Fruit fly (Drosophila melanogaster) whole organism, embryonic: ENCODE results near the gene Atac2.

Experiments used
- Adf1 ChIP-seq: fragments of 200-800 bp; sonication (Bioruptor generic); IDR thresholded peaks from 2 replicates; pipeline ENCODE4 v1.3.6; 2022; ENCODE audit warnings: missing biosample characterization, missing genetic modification characterization
- Aef1 ChIP-seq: fragments of 200-800 bp; sonication (Bioruptor generic); IDR thresholded peaks from 3 replicates; pipeline ENCODE4 v1.3.6; 2022; ENCODE audit warnings: missing biosample characterization, missing genetic modification characterization
- Antp ChIP-seq: fragments of 200-800 bp; sonication (Bioruptor generic); optimal IDR thresholded peaks from 3 replicates; lab custom pipeline; 2016; ENCODE audit warnings: missing biosample characterization, missing genetic modification characterization
- CG10274 ChIP-seq: fragments of 200-800 bp; sonication (Bioruptor generic); optimal IDR thresholded peaks from 3 replicates; lab custom pipeline; 2017; ENCODE audit warnings: missing biosample characterization, mild to moderate bottlenecking, missing genetic modification characterization
- CG11398 ChIP-seq: fragments of 200-800 bp; sonication (Bioruptor generic); optimal IDR thresholded peaks from 2 replicates; lab custom pipeline; 2016; ENCODE audit warnings: missing biosample characterization, missing genetic modification characterization
- CG11504 ChIP-seq: fragments of 200-800 bp; sonication (Bioruptor generic); optimal IDR thresholded peaks from 3 replicates; lab custom pipeline; 2019; ENCODE audit warnings: missing biosample characterization, mild to moderate bottlenecking, missing genetic modification characterization, moderate library complexity
- CG12155 ChIP-seq: fragments of 200-800 bp; sonication (Bioruptor generic); optimal IDR thresholded peaks from 3 replicates; lab custom pipeline; 2016; ENCODE audit warnings: missing biosample characterization, missing genetic modification characterization
- CG12299 ChIP-seq: fragments of 200-800 bp; sonication (Bioruptor generic); optimal IDR thresholded peaks from 2 replicates; lab custom pipeline; 2018; ENCODE audit warnings: missing biosample characterization, mild to moderate bottlenecking, missing genetic modification characterization
- CG13894 ChIP-seq: fragments of 200-800 bp; sonication (Bioruptor generic); optimal IDR thresholded peaks from 3 replicates; lab custom pipeline; 2018; ENCODE audit warnings: missing biosample characterization, mild to moderate bottlenecking, missing genetic modification characterization, moderate library complexity
- CG17186 ChIP-seq: fragments of 200-800 bp; sonication (Bioruptor generic); optimal IDR thresholded peaks from 3 replicates; lab custom pipeline; 2017; ENCODE audit warnings: missing biosample characterization, missing genetic modification reagents, missing genetic modification characterization
- CG17385 ChIP-seq: fragments of 200-800 bp; sonication (Bioruptor generic); optimal IDR thresholded peaks from 3 replicates; lab custom pipeline; 2018; ENCODE audit warnings: missing biosample characterization, mild to moderate bottlenecking, missing genetic modification characterization
- CG17912 ChIP-seq: fragments of 200-800 bp; sonication (Bioruptor generic); optimal IDR thresholded peaks from 2 replicates; lab custom pipeline; 2018; ENCODE audit warnings: missing biosample characterization, mild to moderate bottlenecking, missing genetic modification characterization
- CG2199 ChIP-seq: fragments of 200-800 bp; sonication (Bioruptor generic); IDR thresholded peaks from 3 replicates; pipeline ENCODE4 v1.3.6; 2022; ENCODE audit warnings: missing biosample characterization, missing genetic modification characterization
- CG30020 ChIP-seq: fragments of 200-800 bp; optimal IDR thresholded peaks from 2 replicates; lab custom pipeline; 2019; ENCODE audit warnings: missing biosample characterization, mild to moderate bottlenecking, missing genetic modification characterization, moderate library complexity
- CG4360 ChIP-seq: fragments of 200-800 bp; sonication (Bioruptor generic); IDR thresholded peaks from 2 replicates; pipeline ENCODE4 v1.3.6; 2022; ENCODE audit warnings: missing biosample characterization, missing genetic modification characterization
- CG6272 ChIP-seq: fragments of 200-800 bp; sonication (Bioruptor generic); IDR thresholded peaks from 2 replicates; pipeline ENCODE4 v1.3.6; 2022; ENCODE audit warnings: missing biosample characterization, missing genetic modification characterization
- CG7271 ChIP-seq: fragments of 200-800 bp; sonication (Bioruptor generic); optimal IDR thresholded peaks from 2 replicates; lab custom pipeline; 2018; ENCODE audit warnings: missing biosample characterization, mild to moderate bottlenecking, missing genetic modification characterization, moderate library complexity
- CG7963 ChIP-seq: fragments of 200-800 bp; sonication (Bioruptor generic); IDR thresholded peaks from 3 replicates; pipeline ENCODE4 v1.3.6; 2022; ENCODE audit warnings: missing biosample characterization, missing genetic modification characterization; ENCODE audit not compliant: partially characterized antibody
- CG8924 ChIP-seq: fragments of 200-800 bp; optimal IDR thresholded peaks from 3 replicates; lab custom pipeline; 2019; ENCODE audit warnings: missing biosample characterization, mild to moderate bottlenecking, missing genetic modification characterization, moderate library complexity
- CG9932 ChIP-seq: fragments of 200-800 bp; sonication (Bioruptor generic); IDR thresholded peaks from 2 replicates; pipeline ENCODE4 v1.3.6; 2022; ENCODE audit warnings: missing biosample characterization, missing genetic modification characterization
- CTCF ChIP-seq: fragments of 200-800 bp; sonication (Bioruptor generic); optimal IDR thresholded peaks from 2 replicates; lab custom pipeline; 2017; ENCODE audit warnings: missing biosample characterization, mild to moderate bottlenecking, missing genetic modification characterization, moderate library complexity
- D ChIP-seq, 2 experiments: fragments of 200-800 bp in 1 of 2; fragments of >200 bp in 1 of 2; sonication (Bioruptor generic) in 1 of 2; optimal IDR thresholded peaks; 2 replicates in 1 of 2; 3 replicates in 1 of 2; lab custom pipeline; 2017; ENCODE audit warnings: mild to moderate bottlenecking in 1 of 2, missing biosample characterization in 1 of 2, missing genetic modification characterization in 1 of 2, missing genetic modification reagents in 1 of 2
- HLH54F ChIP-seq: fragments of 200-800 bp; sonication (Bioruptor generic); optimal IDR thresholded peaks from 3 replicates; lab custom pipeline; 2016; ENCODE audit warnings: missing biosample characterization, missing genetic modification characterization
- Hand ChIP-seq: fragments of 200-800 bp; sonication (Bioruptor generic); optimal IDR thresholded peaks from 2 replicates; lab custom pipeline; 2017; ENCODE audit warnings: mild to moderate bottlenecking, missing biosample characterization, missing genetic modification reagents, missing genetic modification characterization
- Hsf ChIP-seq: fragments of 200-800 bp; sonication (Bioruptor generic); optimal IDR thresholded peaks from 3 replicates; lab custom pipeline; 2016; ENCODE audit warnings: missing biosample characterization, missing genetic modification characterization
- Kr ChIP-seq: fragments of 200-800 bp; sonication (Bioruptor generic); optimal IDR thresholded peaks from 2 replicates; lab custom pipeline; 2017; ENCODE audit warnings: missing biosample characterization, mild to moderate bottlenecking, missing genetic modification characterization
- Lpt ChIP-seq: fragments of >200 bp; optimal IDR thresholded peaks from 2 replicates; lab custom pipeline; 2018; ENCODE audit warnings: missing biosample characterization, missing genetic modification characterization
- Med ChIP-seq: fragments of 200-800 bp; sonication (Bioruptor generic); peaks from one replicate; lab custom pipeline; 2016; ENCODE audit warnings: missing biosample characterization, missing genetic modification characterization, mild to moderate bottlenecking, inconsistent platforms, moderate library complexity
- NfI ChIP-seq: fragments of 200-800 bp; sonication (Bioruptor generic); optimal IDR thresholded peaks from 3 replicates; lab custom pipeline; 2018; ENCODE audit warnings: missing biosample characterization, mild to moderate bottlenecking, missing genetic modification characterization, moderate library complexity
- Opbp ChIP-seq: fragments of 200-800 bp; sonication (Bioruptor generic); IDR thresholded peaks from 3 replicates; pipeline ENCODE4 v1.3.6; 2022; ENCODE audit warnings: missing biosample characterization, missing genetic modification characterization; ENCODE audit not compliant: partially characterized antibody
- Pdp1 ChIP-seq, 2 experiments: fragments of 200-800 bp; sonication (Bioruptor generic); optimal IDR thresholded peaks; 3 replicates each; lab custom pipeline; 2016; ENCODE audit warnings: missing biosample characterization in 2 of 2, missing genetic modification characterization in 2 of 2, mild to moderate bottlenecking in 1 of 2, moderate library complexity in 1 of 2
- Trl ChIP-seq, 3 experiments: fragments of >200 bp in 2 of 3; fragments of 200-800 bp in 1 of 3; sonication (Bioruptor generic) in 1 of 3; optimal IDR thresholded peaks; 2 replicates in 1 of 3; 3 replicates in 2 of 3; lab custom pipeline; 2016 to 2017; ENCODE audit warnings: missing biosample characterization in 1 of 3, missing genetic modification characterization in 1 of 3
- Xbp1 ChIP-seq: fragments of 200-800 bp; sonication (Bioruptor generic); optimal IDR thresholded peaks from 3 replicates; lab custom pipeline; 2016; ENCODE audit warnings: missing biosample characterization, mild to moderate bottlenecking, missing genetic modification characterization
- ab ChIP-seq: fragments of 200-800 bp; sonication (Bioruptor generic); optimal IDR thresholded peaks from 2 replicates; lab custom pipeline; 2016; ENCODE audit warnings: missing biosample characterization, missing genetic modification characterization
- ci ChIP-seq: fragments of 200-800 bp; sonication (Bioruptor generic); IDR thresholded peaks from 3 replicates; pipeline ENCODE4 v1.3.6; 2022; ENCODE audit warnings: missing biosample characterization, missing genetic modification characterization
- ftz-f1 ChIP-seq: fragments of 200-800 bp; sonication (Bioruptor generic); optimal IDR thresholded peaks from 2 replicates; lab custom pipeline; 2016; ENCODE audit warnings: missing biosample characterization, missing genetic modification characterization
- insv ChIP-seq, 2 experiments: fragments of 200-800 bp; sonication (Bioruptor generic); optimal IDR thresholded peaks; 3 replicates each; lab custom pipeline; 2016 to 2018; ENCODE audit warnings: missing biosample characterization in 2 of 2, missing genetic modification characterization in 2 of 2
- inv ChIP-seq: fragments of 200-800 bp; sonication (Bioruptor generic); IDR thresholded peaks from 2 replicates; pipeline ENCODE4 v1.3.6; 2022; ENCODE audit warnings: missing biosample characterization, missing genetic modification characterization; ENCODE audit not compliant: partially characterized antibody
- jigr1 ChIP-seq: fragments of 200-800 bp; sonication (Bioruptor generic); IDR thresholded peaks from 3 replicates; pipeline ENCODE4 v1.3.6; 2022; ENCODE audit warnings: missing biosample characterization, missing genetic modification characterization
- pros ChIP-seq: fragments of 200-800 bp; sonication (Bioruptor generic); optimal IDR thresholded peaks from 3 replicates; lab custom pipeline; 2019; ENCODE audit warnings: missing biosample characterization, mild to moderate bottlenecking, missing genetic modification characterization, moderate library complexity
- seq ChIP-seq: fragments of 200-800 bp; sonication (Bioruptor generic); IDR thresholded peaks from 2 replicates; pipeline ENCODE4 v1.3.6; 2022; ENCODE audit warnings: missing biosample characterization, missing genetic modification characterization
- sim ChIP-seq: fragments of 200-800 bp; sonication (Bioruptor generic); IDR thresholded peaks from 2 replicates; pipeline ENCODE4 v1.3.6; 2022; ENCODE audit warnings: missing biosample characterization, missing genetic modification characterization
- slbo ChIP-seq: fragments of 200-800 bp; sonication (Bioruptor generic); IDR thresholded peaks from 2 replicates; pipeline ENCODE4 v1.3.6; 2022; ENCODE audit warnings: missing biosample characterization, missing genetic modification characterization
- sna ChIP-seq: fragments of 200-800 bp; sonication (Bioruptor generic); IDR thresholded peaks from 2 replicates; pipeline ENCODE4 v1.3.6; 2022; ENCODE audit warnings: missing biosample characterization, missing genetic modification characterization; ENCODE audit not compliant: partially characterized antibody
- sob ChIP-seq: fragments of 200-800 bp; sonication (Bioruptor generic); IDR thresholded peaks from 2 replicates; pipeline ENCODE4 v1.3.6; 2022; ENCODE audit warnings: missing biosample characterization, missing genetic modification characterization
- wor ChIP-seq: fragments of 200-800 bp; sonication (Bioruptor generic); IDR thresholded peaks from 2 replicates; pipeline ENCODE4 v1.3.6; 2022; ENCODE audit warnings: missing biosample characterization, missing genetic modification characterization
- zf30C ChIP-seq: fragments of 200-800 bp; sonication (Bioruptor generic); optimal IDR thresholded peaks from 3 replicates; lab custom pipeline; 2018; ENCODE audit warnings: missing biosample characterization, mild to moderate bottlenecking, missing genetic modification characterization
- zfh2 ChIP-seq: fragments of 200-800 bp; sonication (Bioruptor generic); optimal IDR thresholded peaks from 2 replicates; lab custom pipeline; 2016; ENCODE audit warnings: missing biosample characterization, missing genetic modification characterization

Gene Atac2

DNA sequence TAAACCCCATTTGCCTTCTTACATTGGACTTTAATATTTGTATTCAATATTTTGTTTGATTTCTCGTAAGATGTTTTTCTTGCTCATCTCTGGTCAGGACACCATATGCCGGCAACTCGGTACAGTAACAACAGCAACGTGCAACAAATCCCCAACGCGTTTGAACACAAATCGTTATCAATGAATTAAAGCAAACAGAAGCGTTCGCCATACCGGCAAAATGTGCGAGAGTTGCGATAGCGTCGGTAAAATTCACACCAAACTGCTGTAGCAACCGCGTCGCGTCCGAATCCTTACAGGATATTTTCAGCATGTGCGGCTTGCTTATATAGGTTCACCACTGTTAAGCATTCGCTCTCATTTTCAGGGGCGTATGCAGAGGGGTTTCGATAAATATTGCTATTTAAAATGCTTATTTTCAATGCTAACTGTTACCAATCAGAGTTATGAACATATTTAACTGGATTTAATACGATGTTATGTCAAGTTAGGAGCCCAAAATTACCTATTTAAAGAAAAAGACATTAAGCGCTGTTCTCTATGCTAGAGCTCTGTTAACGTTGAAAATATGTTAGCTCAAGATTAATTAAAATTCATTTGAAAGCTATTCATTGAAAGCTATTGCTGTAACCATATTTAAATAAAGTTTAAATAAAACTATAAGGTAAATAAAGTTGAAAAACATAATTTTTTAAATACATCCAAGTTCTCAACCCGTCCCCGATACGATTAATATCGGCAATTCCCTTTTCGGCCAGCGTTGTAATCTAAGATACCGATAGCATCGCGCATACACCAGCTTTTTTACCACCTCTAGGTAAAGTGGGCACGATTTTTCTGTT, 21.7 kb downstream of the Atac2 start, which contains the start of the genes Pde11 and CG15160 (continued):
- TF ChIP-seq Pdp1 (GFP tag; optimal IDR thresholded peaks at IDR 0.05; lab: Kevin White, UChicago) (no peak), Hand (no peak), insv (GFP tag; optimal IDR thresholded peaks at IDR 0.05; lab: Kevin White, UChicago) (peak in 1 of 2 experiments; percentile 49), Kr (GFP tag; lab: Kevin White, UChicago) (no peak), slbo (GFP tag; lab: Robert Waterston, UW) (peak; percentile 65; the same call in 1 of the 2 replicates), CG30020 (tag; lab: Kevin White, UChicago) (peak; percentile 46), CG12155 (peak; percentile 49), Aef1 (GFP tag; lab: Robert Waterston, UW) (no peak), Adf1 (GFP tag; lab: Robert Waterston, UW) (no peak), inv (GFP tag; lab: Robert Waterston, UW) (peak; percentile 99), CG2199 (GFP tag; lab: Robert Waterston, UW) (peak; percentile 66; the same call in 1 of the 3 replicates), CG7963 (GFP tag; lab: Robert Waterston, UW) (peak; percentile 99), Xbp1 (GFP tag; lab: Kevin White, UChicago) (peak; percentile 5), sna (GFP tag; lab: Robert Waterston, UW) (peak; percentile 98), CG17912 (GFP tag; lab: Kevin White, UChicago) (no peak), HLH54F (GFP tag; lab: Kevin White, UChicago) (peak; percentile 47), CG4360 (GFP tag; lab: Robert Waterston, UW) (no peak), CG17186 (peak; percentile 77), Trl (optimal IDR thresholded peaks at IDR 0.05; lab: Kevin White, UChicago) (no peak), Trl (GFP tag; optimal IDR thresholded peaks at IDR 0.05; lab: Kevin White, UChicago) (no peak), Antp (GFP tag; lab: Kevin White, UChicago) (no peak), CTCF (GFP tag; lab: Kevin White, UChicago) (peak; percentile 44), CG7271 (tag; lab: Kevin White, UChicago) (no peak), sob (GFP tag; lab: Robert Waterston, UW) (peak; percentile 66; the same call in 1 of the 2 replicates), CG11504 (tag; lab: Kevin White, UChicago) (no peak), wor (GFP tag; lab: Robert Waterston, UW) (no peak), pros (no peak), ftz-f1 (GFP tag; lab: Kevin White, UChicago) (no peak), jigr1 (GFP tag; lab: Robert Waterston, UW) (peak; percentile 11; the same call in 1 of the 3 replicates), NfI (GFP tag; lab: Kevin White, UChicago) (no peak), CG13894 (tag; lab: Kevin White, UChicago) (no peak), CG8924 (tag; lab: Kevin White, UChicago) (peak; percentile 4), D (optimal IDR thresholded peaks at IDR 0.05; lab: Kevin White, UChicago) (no peak), D (GFP tag; optimal IDR thresholded peaks at IDR 0.05; lab: Kevin White, UChicago) (no peak), ci (GFP tag; lab: Robert Waterston, UW) (no peak; the same call in 2 of the 3 replicates), Opbp (GFP tag; lab: Robert Waterston, UW) (peak; percentile 99), CG9932 (GFP tag; lab: Robert Waterston, UW) (no peak; the same call in 1 of the 2 replicates), CG12299 (tag; lab: Kevin White, UChicago) (no peak), ab (peak; percentile 20), zfh2 (GFP tag; lab: Kevin White, UChicago) (peak; percentile 10), Hsf (GFP tag; lab: Kevin White, UChicago) (peak; percentile 33), CG6272 (GFP tag; lab: Robert Waterston, UW) (peak; percentile 82), Lpt (GFP tag; lab: Kevin White, UChicago) (no peak), CG10274 (GFP tag; lab: Kevin White, UChicago) (no peak), CG17385 (no peak), seq (GFP tag; lab: Robert Waterston, UW) (0 out of 2 replicates have a peak, but pooled peaks have one; percentile 25), CG11398 (no peak), zf30C (GFP tag; lab: Kevin White, UChicago) (no peak), sim (GFP tag; lab: Robert Waterston, UW) (no peak), Med (GFP tag; lab: Kevin White, UChicago) (peak; percentile 87)
